Worm (Caenorhabditis elegans) whole organism, L4 larva: ENCODE results near the gene mtrr-1.

Source experiments
- D1046.2 ChIP-seq: fragments of 200-800 bp; sonication (Bioruptor generic); IDR thresholded peaks from 2 replicates; pipeline ENCODE4 v1.3.6; 2022; ENCODE audit warnings: missing genetic modification characterization, missing compliant biosample characterization
- T20F7.1 ChIP-seq: fragments of 200-800 bp; sonication (Bioruptor generic); optimal IDR thresholded peaks from 2 replicates; lab custom pipeline; 2018; ENCODE audit warnings: mild to moderate bottlenecking, missing genetic modification characterization, missing compliant biosample characterization
- T26A8.4 ChIP-seq: fragments of 200-800 bp; sonication (Bioruptor generic); IDR thresholded peaks from 2 replicates; pipeline ENCODE4 v1.3.6; 2022; ENCODE audit warnings: missing genetic modification characterization, missing compliant biosample characterization
- Y48G9A.11 ChIP-seq: fragments of 200-800 bp; sonication (Bioruptor generic); IDR thresholded peaks from 2 replicates; pipeline ENCODE4 v1.3.6; 2022; ENCODE audit warnings: missing genetic modification reagents, missing genetic modification characterization, missing compliant biosample characterization
- aha-1 ChIP-seq: fragments of 150-350 bp; peaks from one replicate; lab custom pipeline; 2014; ENCODE audit warnings: missing biosample characterization, missing genetic modification characterization
- ama-1 ChIP-seq: fragments of 150-350 bp; optimal IDR thresholded peaks from 2 replicates; lab custom pipeline; 2014; ENCODE audit warnings: inconsistent platforms, mixed read lengths
- arid-1 ChIP-seq: fragments of 200-800 bp; sonication (Bioruptor generic); conservative IDR thresholded peaks from 2 replicates; pipeline ENCODE4 v1.3.6; 2022; ENCODE audit warnings: missing genetic modification reagents, missing genetic modification characterization, missing compliant biosample characterization
- ceh-44 ChIP-seq: fragments of 200-800 bp; sonication (Bioruptor generic); IDR thresholded peaks from 2 replicates; pipeline ENCODE4 v1.3.6; 2022; ENCODE audit warnings: missing genetic modification reagents, missing genetic modification characterization, missing compliant biosample characterization
- ceh-82 ChIP-seq: sonication (generic microtip); optimal IDR thresholded peaks from 2 replicates; lab custom pipeline; 2017; ENCODE audit warnings: missing biosample characterization, missing genetic modification characterization
- ctbp-1 ChIP-seq: fragments of 200-800 bp; sonication (Bioruptor generic); IDR thresholded peaks from 2 replicates; pipeline ENCODE4 v1.3.6; 2022; ENCODE audit warnings: missing genetic modification reagents, missing genetic modification characterization, missing compliant biosample characterization
- daf-16 ChIP-seq, 3 experiments: sonication (generic microtip); optimal IDR thresholded peaks; 2 replicates each; lab custom pipeline; 2016 to 2017; ENCODE audit warnings: missing genetic modification characterization in 3 of 3, missing genetic modification reagents in 3 of 3, mild to moderate bottlenecking in 2 of 3, missing compliant biosample characterization in 2 of 3, missing biosample characterization in 1 of 3, moderate library complexity in 1 of 3
- dmd-6 ChIP-seq: fragments of 200-800 bp; sonication (Bioruptor generic); IDR thresholded peaks from 2 replicates; pipeline ENCODE4 v1.3.6; 2022; ENCODE audit warnings: missing genetic modification reagents, missing genetic modification characterization, missing compliant biosample characterization
- duxl-1 ChIP-seq: sonication (generic microtip); optimal IDR thresholded peaks from 2 replicates; lab custom pipeline; 2016; ENCODE audit warnings: mild to moderate bottlenecking, missing genetic modification characterization, moderate library complexity, missing compliant biosample characterization; ENCODE audit not compliant: poor library complexity
- fos-1 ChIP-seq: fragments of 150-350 bp; optimal IDR thresholded peaks from 2 replicates; lab custom pipeline; 2014; ENCODE audit warnings: missing biosample characterization, missing genetic modification characterization
- hlh-11 ChIP-seq: fragments of 200-800 bp; sonication (Bioruptor generic); optimal IDR thresholded peaks from 2 replicates; lab custom pipeline; 2018; ENCODE audit warnings: mild to moderate bottlenecking, missing genetic modification characterization, missing compliant biosample characterization
- hlh-30 ChIP-seq: sonication (generic microtip); optimal IDR thresholded peaks from 2 replicates; lab custom pipeline; 2017; ENCODE audit warnings: antibody characterized with exemption, mild to moderate bottlenecking, missing genetic modification characterization, missing compliant biosample characterization; ENCODE audit not compliant: insufficient read depth
- hmg-1.1 ChIP-seq: fragments of 200-800 bp; sonication (Bioruptor generic); IDR thresholded peaks from 2 replicates; pipeline ENCODE4 v1.3.6; 2022; ENCODE audit warnings: missing genetic modification reagents, missing genetic modification characterization, missing compliant biosample characterization
- jun-1 ChIP-seq: fragments of 150-350 bp; optimal IDR thresholded peaks from 2 replicates; lab custom pipeline; 2014; ENCODE audit warnings: missing biosample characterization, missing genetic modification reagents, missing genetic modification characterization
- lin-1 ChIP-seq: fragments of 200-800 bp; sonication (Bioruptor generic); IDR thresholded peaks from 2 replicates; pipeline ENCODE4 v1.3.6; 2022; ENCODE audit warnings: missing genetic modification reagents, missing genetic modification characterization, missing compliant biosample characterization
- lin-13 ChIP-seq: fragments of 150-350 bp; optimal IDR thresholded peaks from 2 replicates; lab custom pipeline; 2014; ENCODE audit warnings: missing biosample characterization, missing genetic modification reagents, missing genetic modification characterization
- lsy-2 ChIP-seq, 2 experiments: fragments of 150-350 bp in 1 of 2; sonication (generic microtip) in 1 of 2; optimal IDR thresholded peaks; 2 replicates each; lab custom pipeline; 2014 to 2017; ENCODE audit warnings: missing biosample characterization in 2 of 2, missing genetic modification characterization in 2 of 2
- mes-2 ChIP-seq: sonication (generic microtip); optimal IDR thresholded peaks from 2 replicates; lab custom pipeline; 2016; ENCODE audit warnings: missing genotype, mild to moderate bottlenecking, missing genetic modification characterization, missing compliant biosample characterization; ENCODE audit not compliant: poor library complexity, severe bottlenecking
- mxl-2 ChIP-seq: fragments of 200-800 bp; sonication (Bioruptor generic); conservative IDR thresholded peaks from 2 replicates; pipeline ENCODE4 v1.3.6; 2022; ENCODE audit warnings: missing genetic modification reagents, missing genetic modification characterization, missing compliant biosample characterization
- nhr-10 ChIP-seq: fragments of 150-350 bp; optimal IDR thresholded peaks from 2 replicates; lab custom pipeline; 2014; ENCODE audit warnings: missing biosample characterization, missing genetic modification characterization
- nhr-28 ChIP-seq: fragments of 150-350 bp; optimal IDR thresholded peaks from 2 replicates; lab custom pipeline; 2014; ENCODE audit warnings: missing biosample characterization, missing genetic modification characterization
- nhr-6 ChIP-seq: fragments of 150-350 bp; optimal IDR thresholded peaks from 2 replicates; lab custom pipeline; 2014; ENCODE audit warnings: missing biosample characterization, missing genetic modification characterization
- tra-1 ChIP-seq: fragments of 200-800 bp; sonication (Bioruptor generic); IDR thresholded peaks from 2 replicates; pipeline ENCODE4 v1.3.6; 2022; ENCODE audit warnings: missing genetic modification reagents, missing genetic modification characterization, missing compliant biosample characterization
- unc-62 ChIP-seq, 3 experiments: fragments of 150-350 bp in 1 of 3; sonication (generic microtip); optimal IDR thresholded peaks in 2 of 3; peaks in 1 of 3; 1 replicate in 1 of 3; 2 replicates in 2 of 3; lab custom pipeline; 2014 to 2017; ENCODE audit warnings: missing biosample characterization in 3 of 3, missing genetic modification characterization in 3 of 3, missing genetic modification reagents in 3 of 3, missing genotype in 1 of 3
- ztf-11 ChIP-seq: fragments of 150-350 bp; optimal IDR thresholded peaks from 2 replicates; lab custom pipeline; 2014; ENCODE audit warnings: missing biosample characterization, missing genetic modification characterization

Gene mtrr-1

DNA sequence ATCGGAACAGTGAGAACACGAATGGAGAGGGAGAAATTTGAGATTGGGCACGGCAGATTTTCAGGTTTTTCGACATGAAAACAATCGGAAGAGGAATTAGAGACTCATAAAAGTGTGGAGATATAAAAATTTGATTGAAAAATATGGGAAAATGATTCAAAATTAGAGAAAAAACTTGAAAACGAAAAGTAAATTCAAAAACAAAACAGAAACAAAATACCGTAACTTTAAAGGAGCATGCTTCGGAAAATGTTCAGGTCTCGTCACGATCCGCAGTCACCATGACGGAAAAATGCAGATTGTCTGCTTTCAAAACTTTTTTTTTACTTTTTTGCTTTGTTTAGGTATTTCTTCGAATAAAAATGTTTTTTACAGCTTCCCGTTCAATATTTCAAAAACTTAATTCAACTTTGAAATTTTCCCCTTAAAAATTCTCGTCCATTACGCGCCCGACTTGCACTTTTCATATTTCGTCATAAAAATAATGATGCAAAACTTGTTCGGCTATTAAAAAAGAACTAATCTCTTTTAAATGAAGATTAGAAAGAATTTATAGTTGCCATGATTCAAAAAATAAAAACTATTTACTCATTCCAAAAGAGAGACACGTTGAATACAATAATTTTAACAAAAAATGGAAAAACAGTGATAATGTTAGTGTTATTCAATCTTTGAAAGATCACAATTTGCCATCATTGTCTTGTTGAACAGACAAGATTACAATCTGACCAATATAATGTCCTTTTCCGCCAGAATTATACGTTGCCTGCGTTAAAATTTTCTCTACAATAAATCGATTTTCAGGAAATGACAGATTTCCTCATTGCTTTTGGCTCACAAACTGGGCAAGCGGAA lies at the start of gene mtrr-1:
Gene mtrr-1, plus strand, starts transcription at position 805 of the 855 bp plus-strand sequence.
- TF ChIP-seq mes-2 (tag; lab: Kevin White, UChicago) (peak; percentile 39), duxl-1 (tag; lab: Kevin White, UChicago) (peak; percentile 43), lsy-2 (tag; optimal IDR thresholded peaks at IDR 0.05; lab: Kevin White, UChicago) (peak in 1 of 2 experiments; percentile 85), aha-1 (tag; lab: Kevin White, UChicago) (peak; percentile 61), D1046.2 (GFP tag; lab: Robert Waterston, UW) (no peak), dmd-6 (GFP tag; lab: Robert Waterston, UW) (peak; percentile 46), jun-1 (tag; lab: Kevin White, UChicago) (no peak), unc-62 (GFP tag; optimal IDR thresholded peaks at IDR 0.05 in 1 of 2; lab: Kevin White, UChicago) (peak in 1 of 2 experiments; percentile 15), unc-62 (tag; optimal IDR thresholded peaks at IDR 0.05; lab: Kevin White, UChicago) (no peak), T26A8.4 (GFP tag; lab: Robert Waterston, UW) (peak; percentile 71; the same call in 1 of the 2 replicates), lin-1 (0 out of 2 replicates have a peak, but pooled peaks have one; percentile 9), mxl-2 (no peak), tra-1 (GFP tag; lab: Robert Waterston, UW) (0 out of 2 replicates have a peak, but pooled peaks have one; percentile 27), ama-1 (lab: Kevin White, UChicago) (peak; percentile 58), daf-16 (GFP tag; optimal IDR thresholded peaks at IDR 0.05; lab: Kevin White, UChicago) (peak in 1 of 2 experiments; percentile 48), daf-16 (tag; optimal IDR thresholded peaks at IDR 0.05; lab: Kevin White, UChicago) (no peak), Y48G9A.11 (GFP tag; lab: Robert Waterston, UW) (peak; percentile 67), ctbp-1 (GFP tag; lab: Robert Waterston, UW) (peak; percentile 38; the same call in 1 of the 2 replicates), arid-1 (GFP tag; lab: Robert Waterston, UW) (no peak)

DNA sequence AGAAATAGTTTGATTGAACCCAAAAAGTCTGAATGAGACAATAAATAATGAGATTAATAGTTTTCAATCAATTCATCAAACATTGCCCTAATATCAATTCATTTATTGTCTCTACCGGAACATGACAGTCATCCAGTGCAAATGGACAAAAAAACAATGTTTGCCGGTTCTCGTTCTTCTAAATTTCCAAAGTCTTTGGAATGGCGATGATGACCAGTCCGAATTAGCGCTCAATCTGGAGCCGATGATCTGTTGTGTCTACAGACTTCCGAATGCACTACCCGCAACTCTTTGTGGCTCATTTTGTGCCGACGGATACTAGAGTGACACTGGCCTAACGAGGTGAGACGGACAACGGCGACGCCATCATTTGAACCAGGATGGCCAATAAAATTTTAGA lies 49.5 kb upstream of the mtrr-1 start, which contains the start of gene T26C5.3:
Gene T26C5.3, plus strand, starts transcription at position 301 of the 400 bp plus-strand sequence.
- no peak for TF ChIP-seq lin-13 (GFP tag; lab: Kevin White, UChicago)
- TF ChIP-seq nhr-6 (tag; lab: Kevin White, UChicago): no peak
- TF ChIP-seq fos-1 (tag; lab: Kevin White, UChicago): no peak

DNA sequence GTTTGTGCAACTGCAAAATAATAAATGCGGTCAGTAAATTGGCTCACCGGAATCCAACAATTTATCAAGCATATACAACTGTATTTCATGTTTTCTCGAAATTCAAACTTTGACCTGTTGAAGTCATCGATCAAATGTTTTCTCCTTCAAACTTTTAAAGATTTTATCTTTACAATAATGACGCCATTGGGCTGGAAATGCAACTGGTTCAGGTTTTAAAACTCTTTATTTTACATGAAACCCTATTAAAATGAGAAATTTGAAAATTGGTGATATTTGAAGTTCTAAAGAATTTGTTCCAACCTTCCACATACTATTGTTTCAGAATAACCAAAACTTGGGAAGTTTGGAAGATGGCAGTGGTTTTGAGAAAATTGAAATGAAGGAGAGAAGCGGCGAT lies 48.8 kb upstream of the mtrr-1 start:
- peak; percentile 63 for TF ChIP-seq aha-1 (tag; lab: Kevin White, UChicago)
- TF ChIP-seq ceh-82 (tag; lab: Kevin White, UChicago): no peak
- TF ChIP-seq hmg-1.1 (GFP tag; lab: Robert Waterston, UW): no peak
- TF ChIP-seq, all 104 proteins: peak for 1

DNA sequence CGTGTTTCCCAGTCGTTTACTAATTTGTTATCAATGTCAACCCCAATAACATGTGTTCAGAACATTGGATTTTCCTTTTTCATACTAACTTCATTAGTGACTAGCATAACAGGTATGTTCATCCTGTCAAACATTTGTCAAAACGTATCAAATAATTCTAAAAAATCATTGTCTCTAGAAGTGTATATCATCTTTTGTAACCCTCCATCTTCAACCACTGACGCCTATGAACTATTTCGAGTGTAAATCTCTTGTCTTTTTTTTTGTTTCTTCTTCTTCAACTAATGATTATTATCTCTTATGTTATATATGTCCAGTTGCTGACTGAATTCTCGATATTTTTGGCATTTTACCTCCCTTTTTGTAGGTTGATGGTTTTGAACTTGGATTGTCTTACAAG lies 48.1 kb upstream of the mtrr-1 start:
- peak; percentile 1 for TF ChIP-seq nhr-28
- no peak for TF ChIP-seq hlh-30 (tag; lab: Kevin White, UChicago)

DNA sequence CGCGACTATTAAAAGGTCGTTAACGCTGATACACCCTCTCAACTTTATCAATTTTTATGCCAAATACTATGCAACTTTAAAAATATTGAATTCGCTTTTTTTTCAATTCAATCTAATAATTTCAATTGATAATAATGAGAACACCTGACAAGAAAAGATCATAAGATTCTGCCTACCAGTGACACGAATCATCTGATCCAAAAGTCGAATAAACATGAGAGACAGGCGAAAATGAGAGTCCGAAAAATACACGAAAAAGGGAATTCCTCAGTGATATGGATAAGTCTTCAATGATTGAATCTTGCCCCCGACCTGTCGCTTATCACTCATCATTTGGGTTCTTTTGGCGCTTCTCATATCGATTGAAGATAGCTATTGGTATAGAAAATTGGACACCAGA lies 44.2 kb upstream of the mtrr-1 start:
- TF ChIP-seq hlh-11 (tag; lab: Kevin White, UChicago): peak; percentile 11
- TF ChIP-seq nhr-10 (tag; lab: Kevin White, UChicago): no peak
- no peak for TF ChIP-seq ztf-11
- no peak for TF ChIP-seq ceh-44 (GFP tag; lab: Robert Waterston, UW)
- peak; percentile 16 for TF ChIP-seq nhr-28
- no peak for TF ChIP-seq T20F7.1 (GFP tag; lab: Kevin White, UChicago)
- TF ChIP-seq lin-1: no peak
- peak; percentile 74 for TF ChIP-seq hlh-30 (tag; lab: Kevin White, UChicago)
